Fruit fly (Drosophila melanogaster) whole organism, embryonic: Measurements from ENCODE around the gene CG32483.

Experiments used
- Atf3 ChIP-seq: fragments of 200-800 bp; sonication (Bioruptor generic); optimal IDR thresholded peaks from 3 replicates; lab custom pipeline; 2016; ENCODE audit warnings: missing biosample characterization, missing genetic modification characterization
- CG10147 ChIP-seq: fragments of 200-800 bp; sonication (Bioruptor generic); optimal IDR thresholded peaks from 2 replicates; lab custom pipeline; 2019; ENCODE audit warnings: missing biosample characterization, mild to moderate bottlenecking, missing genetic modification characterization, moderate library complexity
- CG1024 ChIP-seq: fragments of 200-800 bp; sonication (Bioruptor generic); IDR thresholded peaks from 2 replicates; pipeline ENCODE4 v1.3.6; 2022; ENCODE audit warnings: missing biosample characterization, missing genetic modification characterization
- CG10274 ChIP-seq: fragments of 200-800 bp; sonication (Bioruptor generic); optimal IDR thresholded peaks from 3 replicates; lab custom pipeline; 2017; ENCODE audit warnings: missing biosample characterization, mild to moderate bottlenecking, missing genetic modification characterization
- CG10321 ChIP-seq: fragments of 200-800 bp; sonication (Bioruptor generic); IDR thresholded peaks from 2 replicates; pipeline ENCODE4 v1.3.6; 2022; ENCODE audit warnings: missing biosample characterization, missing genetic modification characterization
- CG10959 ChIP-seq: fragments of 200-800 bp; sonication (Bioruptor generic); IDR thresholded peaks from 2 replicates; pipeline ENCODE4 v1.3.6; 2022; ENCODE audit warnings: missing biosample characterization, missing genetic modification characterization
- CG12219 ChIP-seq: fragments of 200-800 bp; sonication (Bioruptor generic); optimal IDR thresholded peaks from 3 replicates; lab custom pipeline; 2018; ENCODE audit warnings: missing biosample characterization, mild to moderate bottlenecking, missing genetic modification characterization
- CG14014 ChIP-seq: fragments of 200-800 bp; sonication (Bioruptor generic); IDR thresholded peaks from 2 replicates; pipeline ENCODE4 v1.3.6; 2022; ENCODE audit warnings: missing biosample characterization, missing genetic modification characterization
- CG16813 ChIP-seq: fragments of 200-800 bp; sonication (Bioruptor generic); IDR thresholded peaks from 3 replicates; pipeline ENCODE4 v1.3.6; 2022; ENCODE audit warnings: missing biosample characterization, missing genetic modification characterization; ENCODE audit not compliant: partially characterized antibody
- CG2678 ChIP-seq: fragments of 200-800 bp; sonication (Bioruptor generic); optimal IDR thresholded peaks from 3 replicates; lab custom pipeline; 2019; ENCODE audit warnings: missing biosample characterization, mild to moderate bottlenecking, missing genetic modification characterization, moderate library complexity
- CG31224 ChIP-seq: fragments of 200-800 bp; sonication (Bioruptor generic); IDR thresholded peaks from 2 replicates; pipeline ENCODE4 v1.3.6; 2022; ENCODE audit warnings: missing biosample characterization, missing genetic modification characterization
- CG31441 ChIP-seq: fragments of 200-800 bp; sonication (Bioruptor generic); IDR thresholded peaks from 2 replicates; pipeline ENCODE4 v1.3.6; 2022; ENCODE audit warnings: missing biosample characterization, missing genetic modification characterization
- CG3726 ChIP-seq: fragments of 200-800 bp; sonication (Bioruptor generic); IDR thresholded peaks from 3 replicates; pipeline ENCODE4, ENCODE4 v1.3.6; 2022; ENCODE audit warnings: missing biosample characterization, missing genetic modification characterization
- CG42726 ChIP-seq: fragments of 200-800 bp; sonication (Bioruptor generic); IDR thresholded peaks from 2 replicates; pipeline ENCODE4 v1.3.6; 2022; ENCODE audit warnings: missing biosample characterization, missing genetic modification characterization; ENCODE audit not compliant: partially characterized antibody
- CG4360 ChIP-seq: fragments of 200-800 bp; sonication (Bioruptor generic); IDR thresholded peaks from 2 replicates; pipeline ENCODE4 v1.3.6; 2022; ENCODE audit warnings: missing biosample characterization, missing genetic modification characterization
- CG5180 ChIP-seq: fragments of 200-800 bp; sonication (Bioruptor generic); optimal IDR thresholded peaks from 3 replicates; lab custom pipeline; 2017; ENCODE audit warnings: missing biosample characterization, missing genetic modification characterization, mild to moderate bottlenecking, moderate library complexity, missing genetic modification reagents
- CG5245 ChIP-seq: fragments of 200-800 bp; sonication (Bioruptor generic); optimal IDR thresholded peaks from 3 replicates; lab custom pipeline; 2016; ENCODE audit warnings: missing biosample characterization, missing genetic modification characterization
- CG7357 ChIP-seq: fragments of 200-800 bp; sonication (Bioruptor generic); IDR thresholded peaks from 3 replicates; pipeline ENCODE4 v1.3.6; 2022; ENCODE audit warnings: missing biosample characterization, missing genetic modification characterization
- CG8944 ChIP-seq: fragments of 200-800 bp; sonication (Bioruptor generic); optimal IDR thresholded peaks from 3 replicates; lab custom pipeline; 2016; ENCODE audit warnings: missing biosample characterization, missing genetic modification characterization
- CG9817 ChIP-seq: fragments of 200-800 bp; sonication (Bioruptor generic); optimal IDR thresholded peaks from 2 replicates; lab custom pipeline; 2018; ENCODE audit warnings: missing biosample characterization, mild to moderate bottlenecking, missing genetic modification characterization, moderate library complexity
- CkIIα-i1 ChIP-seq: fragments of 200-800 bp; sonication (Bioruptor generic); IDR thresholded peaks from 2 replicates; pipeline ENCODE4 v1.3.6; 2022; ENCODE audit warnings: missing biosample characterization, missing genetic modification characterization
- D ChIP-seq, 2 experiments: fragments of 200-800 bp in 1 of 2; fragments of >200 bp in 1 of 2; sonication (Bioruptor generic) in 1 of 2; optimal IDR thresholded peaks; 2 replicates in 1 of 2; 3 replicates in 1 of 2; lab custom pipeline; 2017; ENCODE audit warnings: mild to moderate bottlenecking in 1 of 2, missing biosample characterization in 1 of 2, missing genetic modification characterization in 1 of 2, missing genetic modification reagents in 1 of 2
- Deaf1 ChIP-seq: fragments of 200-800 bp; optimal IDR thresholded peaks from 3 replicates; lab custom pipeline; 2019; ENCODE audit warnings: missing biosample characterization, mild to moderate bottlenecking, missing genetic modification characterization, moderate library complexity
- Dek ChIP-seq: fragments of 200-800 bp; sonication (Bioruptor generic); optimal IDR thresholded peaks from 3 replicates; lab custom pipeline; 2019; ENCODE audit warnings: missing biosample characterization, mild to moderate bottlenecking, missing genetic modification characterization, moderate library complexity
- Dref ChIP-seq: fragments of 200-800 bp; sonication (Bioruptor generic); IDR thresholded peaks from 2 replicates; pipeline ENCODE4 v1.3.6; 2022; ENCODE audit warnings: missing biosample characterization, missing genetic modification characterization
- HLH4C ChIP-seq: fragments of 200-800 bp; sonication (Bioruptor generic); IDR thresholded peaks from 3 replicates; pipeline ENCODE4 v1.3.6; 2022; ENCODE audit warnings: missing biosample characterization, missing genetic modification characterization; ENCODE audit not compliant: partially characterized antibody
- Hmr ChIP-seq: fragments of 200-800 bp; sonication (Bioruptor generic); optimal IDR thresholded peaks from 3 replicates; lab custom pipeline; 2017; ENCODE audit warnings: mild to moderate bottlenecking, missing biosample characterization, missing genetic modification reagents, missing genetic modification characterization
- MESR4 ChIP-seq: fragments of 200-800 bp; sonication (Bioruptor generic); optimal IDR thresholded peaks from 2 replicates; lab custom pipeline; 2018; ENCODE audit warnings: missing biosample characterization, mild to moderate bottlenecking, missing genetic modification characterization, moderate library complexity
- Max ChIP-seq: fragments of 200-800 bp; sonication (Bioruptor generic); optimal IDR thresholded peaks from 2 replicates; lab custom pipeline; 2016; ENCODE audit warnings: missing biosample characterization, mild to moderate bottlenecking, missing genetic modification characterization
- Myb ChIP-seq: fragments of 200-800 bp; sonication (Bioruptor generic); optimal IDR thresholded peaks from 2 replicates; lab custom pipeline; 2016; ENCODE audit warnings: missing biosample characterization, missing genetic modification characterization
- Nf-YC ChIP-seq: fragments of 200-800 bp; optimal IDR thresholded peaks from 3 replicates; lab custom pipeline; 2019; ENCODE audit warnings: missing biosample characterization, mild to moderate bottlenecking, missing genetic modification characterization, moderate library complexity
- Ssrp ChIP-seq: fragments of 200-800 bp; sonication (Bioruptor generic); optimal IDR thresholded peaks from 2 replicates; lab custom pipeline; 2018; ENCODE audit warnings: missing biosample characterization, mild to moderate bottlenecking, missing genetic modification characterization, moderate library complexity
- Trl ChIP-seq, 3 experiments: fragments of >200 bp in 2 of 3; fragments of 200-800 bp in 1 of 3; sonication (Bioruptor generic) in 1 of 3; optimal IDR thresholded peaks; 2 replicates in 1 of 3; 3 replicates in 2 of 3; lab custom pipeline; 2016 to 2017; ENCODE audit warnings: missing biosample characterization in 1 of 3, missing genetic modification characterization in 1 of 3
- corto ChIP-seq: fragments of 200-800 bp; sonication (Bioruptor generic); optimal IDR thresholded peaks from 2 replicates; lab custom pipeline; 2016; ENCODE audit warnings: missing biosample characterization, mild to moderate bottlenecking, missing genetic modification characterization, moderate library complexity
- crol ChIP-seq: fragments of 200-800 bp; sonication (Bioruptor generic); IDR thresholded peaks from 2 replicates; pipeline ENCODE4 v1.3.6; 2022; ENCODE audit warnings: missing biosample characterization, missing genetic modification characterization
- ems ChIP-seq: fragments of 200-800 bp; sonication (Bioruptor generic); optimal IDR thresholded peaks from 3 replicates; lab custom pipeline; 2016; ENCODE audit warnings: missing biosample characterization, missing genetic modification characterization
- her ChIP-seq: fragments of 200-800 bp; sonication (Bioruptor generic); optimal IDR thresholded peaks from 2 replicates; lab custom pipeline; 2016; ENCODE audit warnings: missing biosample characterization, missing genetic modification characterization
- hkb ChIP-seq, 2 experiments: fragments of 200-800 bp in 1 of 2; fragments of >200 bp in 1 of 2; sonication (Bioruptor generic) in 1 of 2; IDR thresholded peaks in 1 of 2; optimal IDR thresholded peaks in 1 of 2; 2 replicates each; pipeline versions ENCODE4 v1.3.6 to Lab custom; 2017 to 2022; ENCODE audit warnings: missing biosample characterization in 1 of 2, missing genetic modification characterization in 1 of 2
- klu ChIP-seq: fragments of 200-800 bp; sonication (Bioruptor generic); IDR thresholded peaks from 2 replicates; pipeline ENCODE4 v1.3.6; 2022; ENCODE audit warnings: missing biosample characterization, missing genetic modification characterization
- lola ChIP-seq, 3 experiments: fragments of >200 bp in 2 of 3; fragments of 200-800 bp in 1 of 3; sonication (Bioruptor generic) in 1 of 3; optimal IDR thresholded peaks; 2 replicates each; lab custom pipeline; 2017 to 2019; ENCODE audit warnings: missing biosample characterization in 3 of 3, missing genetic modification characterization in 3 of 3, mild to moderate bottlenecking in 1 of 3, moderate library complexity in 1 of 3
- mirr ChIP-seq: fragments of 200-800 bp; sonication (Bioruptor generic); optimal IDR thresholded peaks from 3 replicates; lab custom pipeline; 2018; ENCODE audit warnings: missing biosample characterization, mild to moderate bottlenecking, missing genetic modification characterization
- mld ChIP-seq: fragments of 200-800 bp; sonication (Bioruptor generic); IDR thresholded peaks from 3 replicates; pipeline ENCODE4 v1.3.6; 2022; ENCODE audit warnings: missing biosample characterization, missing genetic modification characterization; ENCODE audit not compliant: partially characterized antibody
- nerfin-2 ChIP-seq: fragments of 200-800 bp; sonication (Bioruptor generic); IDR thresholded peaks from 2 replicates; pipeline ENCODE4 v1.3.6; 2022; ENCODE audit warnings: missing biosample characterization, missing genetic modification characterization; ENCODE audit not compliant: partially characterized antibody
- phol ChIP-seq: fragments of 200-800 bp; sonication (Bioruptor generic); optimal IDR thresholded peaks from 3 replicates; lab custom pipeline; 2018; ENCODE audit warnings: missing biosample characterization, mild to moderate bottlenecking, missing genetic modification characterization, moderate library complexity
- pita ChIP-seq: fragments of 200-800 bp; sonication (Bioruptor generic); optimal IDR thresholded peaks from 2 replicates; lab custom pipeline; 2017; ENCODE audit warnings: missing biosample characterization, mild to moderate bottlenecking, missing genetic modification characterization
- prd ChIP-seq, 3 experiments: fragments of >200 bp in 2 of 3; fragments of 200-800 bp in 1 of 3; sonication (Bioruptor generic) in 1 of 3; optimal IDR thresholded peaks in 2 of 3; IDR thresholded peaks in 1 of 3; 2 replicates in 2 of 3; 3 replicates in 1 of 3; pipeline versions ENCODE4 v1.3.6 to Lab custom; 2017 to 2022; ENCODE audit warnings: missing biosample characterization in 1 of 3, missing genetic modification characterization in 1 of 3
- tna ChIP-seq: fragments of 200-800 bp; sonication (Bioruptor generic); IDR thresholded peaks from 2 replicates; pipeline ENCODE4 v1.3.6; 2022; ENCODE audit warnings: missing biosample characterization, missing genetic modification characterization; ENCODE audit not compliant: partially characterized antibody

The CG32483 gene

dm6 chr3L:680258-680657 lies 9.6 kb downstream of the CG32483 start, which contains the start of gene CG17129 (continued):
- TF ChIP-seq lola (GFP tag; optimal IDR thresholded peaks at IDR 0.05; lab: Kevin White, UChicago): peak in 1 of 3 experiments; percentile 76
- TF ChIP-seq mld (GFP tag; lab: Robert Waterston, UW): peak; percentile 91
- TF ChIP-seq prd (optimal IDR thresholded peaks at IDR 0.05; lab: Kevin White, UChicago): no peak
- TF ChIP-seq prd (GFP tag; IDR thresholded peaks at IDR 0.05; lab: Robert Waterston, UW): peak; percentile 88
- TF ChIP-seq CG10959: peak; percentile 72
- peak; percentile 37 for TF ChIP-seq Max
- peak; percentile 65 for TF ChIP-seq Hmr (GFP tag; lab: Kevin White, UChicago)
- TF ChIP-seq mirr (GFP tag; lab: Kevin White, UChicago): no peak
- TF ChIP-seq CG12219 (GFP tag; lab: Kevin White, UChicago): peak; percentile 34
- TF ChIP-seq CkIIα-i1 (GFP tag; lab: Robert Waterston, UW): no peak
- TF ChIP-seq crol: no peak
- TF ChIP-seq ems (GFP tag; lab: Kevin White, UChicago): no peak
- peak; percentile 39; the same call in 1 of the 2 replicates for TF ChIP-seq CG1024 (GFP tag; lab: Robert Waterston, UW)
- TF ChIP-seq CG10274 (GFP tag; lab: Kevin White, UChicago): no peak
- TF ChIP-seq CG7357 (GFP tag; lab: Robert Waterston, UW): 0 out of 3 replicates have a peak, but pooled peaks have one; percentile 41
- no peak for TF ChIP-seq CG5180 (GFP tag; lab: Kevin White, UChicago)
- TF ChIP-seq Dek (tag; lab: Kevin White, UChicago): peak; percentile 60
- TF ChIP-seq Dref (GFP tag; lab: Robert Waterston, UW): peak; percentile 48
- peak; percentile 75 for TF ChIP-seq her (GFP tag; lab: Kevin White, UChicago)
- no peak for TF ChIP-seq CG4360 (GFP tag; lab: Robert Waterston, UW)
- TF ChIP-seq CG10147: peak; percentile 66
- TF ChIP-seq nerfin-2 (GFP tag; lab: Robert Waterston, UW): peak; percentile 85
- TF ChIP-seq CG14014 (GFP tag; lab: Robert Waterston, UW): peak; percentile 76
- peak; percentile 45 for TF ChIP-seq Deaf1 (tag; lab: Kevin White, UChicago)
- no peak for TF ChIP-seq CG10321 (GFP tag; lab: Robert Waterston, UW)
- no peak for TF ChIP-seq pita
- peak; percentile 69 for TF ChIP-seq CG5245 (GFP tag; lab: Kevin White, UChicago)
- peak; percentile 58 for TF ChIP-seq CG31224 (GFP tag; lab: Robert Waterston, UW)
- no peak for TF ChIP-seq Trl (optimal IDR thresholded peaks at IDR 0.05; lab: Kevin White, UChicago)
- TF ChIP-seq Trl (GFP tag; optimal IDR thresholded peaks at IDR 0.05; lab: Kevin White, UChicago): peak; percentile 84
- TF ChIP-seq MESR4 (GFP tag; lab: Kevin White, UChicago): peak; percentile 21
- peak; percentile 77 for TF ChIP-seq CG2678 (tag; lab: Kevin White, UChicago)
- peak; percentile 76; the same call in 1 of the 2 replicates for TF ChIP-seq klu (GFP tag; lab: Robert Waterston, UW)
- peak; percentile 74 for TF ChIP-seq Nf-YC (tag; lab: Kevin White, UChicago)
- peak; percentile 39; the same call in 1 of the 2 replicates for TF ChIP-seq CG42726 (GFP tag; lab: Robert Waterston, UW)
- TF ChIP-seq Ssrp (tag; lab: Kevin White, UChicago): peak; percentile 63
- TF ChIP-seq CG9817: peak; percentile 68
- TF ChIP-seq CG31441 (GFP tag; lab: Robert Waterston, UW): peak; percentile 68; the same call in 1 of the 2 replicates
- peak; percentile 79 for TF ChIP-seq CG8944 (GFP tag; lab: Kevin White, UChicago)
- TF ChIP-seq Myb (GFP tag; lab: Kevin White, UChicago): peak; percentile 64
- peak; percentile 93 for TF ChIP-seq HLH4C
- TF ChIP-seq CG3726: no peak
- TF ChIP-seq hkb (optimal IDR thresholded peaks at IDR 0.05; lab: Kevin White, UChicago): no peak
- TF ChIP-seq hkb (GFP tag; IDR thresholded peaks at IDR 0.05; lab: Robert Waterston, UW): peak; percentile 77
- no peak for TF ChIP-seq D (optimal IDR thresholded peaks at IDR 0.05; lab: Kevin White, UChicago)
- peak; percentile 38 for TF ChIP-seq D (GFP tag; optimal IDR thresholded peaks at IDR 0.05; lab: Kevin White, UChicago)
- TF ChIP-seq Atf3: peak; percentile 66
- TF ChIP-seq CG16813 (GFP tag; lab: Robert Waterston, UW): peak; percentile 92
- TF ChIP-seq corto (GFP tag; lab: Kevin White, UChicago): peak; percentile 25
- peak; percentile 75 for TF ChIP-seq tna
- peak; percentile 83 for TF ChIP-seq phol (tag; lab: Kevin White, UChicago)
